Fruit fly (Drosophila melanogaster): ENCODE results near the gene CG13311.
A peak's percentile ranks its signal among the peaks of the same experiment; 100 is the strongest.

CG13311 gene

dm6 chr3L:8781993-8782392 is 20.0 kb downstream of the CG13311 start (continued):
- TF ChIP-seq CG6792 (GFP tag; optimal IDR thresholded peaks at IDR 0.05) (peak; percentile 34), CG4318 (GFP tag; optimal IDR thresholded peaks at IDR 0.05) (peak; percentile 87), eg (GFP tag; IDR thresholded peaks at IDR 0.05) (peak; percentile 54; the same call in 2 of the 3 replicates), achi (GFP tag; optimal IDR thresholded peaks at IDR 0.05) (peak; percentile 57), CG3032 (tag; optimal IDR thresholded peaks at IDR 0.05) (no peak), dac (GFP tag; optimal IDR thresholded peaks at IDR 0.05) (peak; percentile 73), pdm3 (GFP tag; optimal IDR thresholded peaks at IDR 0.05) (peak; percentile 48), Hr39 (GFP tag; optimal IDR thresholded peaks at IDR 0.05) (peak; percentile 47), spab (GFP tag; optimal IDR thresholded peaks at IDR 0.05) (no peak), CG9139 (GFP tag; optimal IDR thresholded peaks at IDR 0.05) (no peak), CG10631 (GFP tag; optimal IDR thresholded peaks at IDR 0.05) (peak; percentile 29), Sox102F (GFP tag; optimal IDR thresholded peaks at IDR 0.05) (no peak), CG32006 (GFP tag; optimal IDR thresholded peaks at IDR 0.05) (peak; percentile 93), Gug (GFP tag; IDR thresholded peaks at IDR 0.05) (peak; percentile 25; the same call in 1 of the 2 replicates), cyc (GFP tag; optimal IDR thresholded peaks at IDR 0.05) (peak; percentile 25), dsx (GFP tag; optimal IDR thresholded peaks at IDR 0.05; ENCODE audit: poor library complexity, severe bottlenecking) (no peak), Ets21C (GFP tag; optimal IDR thresholded peaks at IDR 0.05) (no peak), CG8319 (GFP tag; optimal IDR thresholded peaks at IDR 0.05) (no peak), fkh (GFP tag; optimal IDR thresholded peaks at IDR 0.05) (no peak), CG1621 (tag; optimal IDR thresholded peaks at IDR 0.05) (no peak), CG11294 (GFP tag; IDR thresholded peaks at IDR 0.05) (no peak), CG10669 (GFP tag; optimal IDR thresholded peaks at IDR 0.05) (peak; percentile 15), ss (GFP tag; optimal IDR thresholded peaks at IDR 0.05) (no peak), acj6 (GFP tag; optimal IDR thresholded peaks at IDR 0.05) (peak; percentile 15), CG6163 (GFP tag; IDR thresholded peaks at IDR 0.05) (peak; percentile 35; the same call in 1 of the 3 replicates), fd85E (GFP tag; optimal IDR thresholded peaks at IDR 0.05) (no peak), net (GFP tag; optimal IDR thresholded peaks at IDR 0.05) (peak; percentile 17), CG8119 (GFP tag; IDR thresholded peaks at IDR 0.05) (peak; percentile 73), CG6276 (GFP tag; optimal IDR thresholded peaks at IDR 0.05) (peak; percentile 67), CG8632 (GFP tag; optimal IDR thresholded peaks at IDR 0.05) (peak; percentile 35), Hr38 (GFP tag; optimal IDR thresholded peaks at IDR 0.05) (no peak), lz (GFP tag; optimal IDR thresholded peaks at IDR 0.05) (peak; percentile 43), Eip75B (GFP tag; optimal IDR thresholded peaks at IDR 0.05) (peak; percentile 3), OdsH (GFP tag; optimal IDR thresholded peaks at IDR 0.05) (peak; percentile 53), Blimp-1 (GFP tag; optimal IDR thresholded peaks at IDR 0.05) (no peak), Sox15 (GFP tag; optimal IDR thresholded peaks at IDR 0.05) (no peak), esn (GFP tag; optimal IDR thresholded peaks at IDR 0.05) (peak; percentile 56), Met (GFP tag; optimal IDR thresholded peaks at IDR 0.05) (no peak)

dm6 chr3L:8780723-8781296 is 21.2 kb downstream of the CG13311 start:
- no peak for TF ChIP-seq spab (GFP tag; optimal IDR thresholded peaks at IDR 0.05)
- peak; percentile 58 for TF ChIP-seq fkh (GFP tag; optimal IDR thresholded peaks at IDR 0.05)
- TF ChIP-seq CG16779 (tag; optimal IDR thresholded peaks at IDR 0.05) = no peak
- no peak for TF ChIP-seq Ets96B (tag; optimal IDR thresholded peaks at IDR 0.05)
- no peak for TF ChIP-seq CG9139 (GFP tag; optimal IDR thresholded peaks at IDR 0.05)
